Fruit fly (Drosophila melanogaster) whole organism, embryonic: Measurements from ENCODE around the gene Syt12.

Experiments
- Adf1 ChIP-seq: fragments of 200-800 bp; sonication (Bioruptor generic); IDR thresholded peaks from 2 replicates; pipeline ENCODE4 v1.3.6; 2022; ENCODE audit warnings: missing biosample characterization, missing genetic modification characterization
- CG10147 ChIP-seq: fragments of 200-800 bp; sonication (Bioruptor generic); optimal IDR thresholded peaks from 2 replicates; lab custom pipeline; 2019; ENCODE audit warnings: missing biosample characterization, mild to moderate bottlenecking, missing genetic modification characterization, moderate library complexity
- CG10979 ChIP-seq: fragments of 200-800 bp; sonication (Bioruptor generic); optimal IDR thresholded peaks from 2 replicates; lab custom pipeline; 2018; ENCODE audit warnings: missing biosample characterization, mild to moderate bottlenecking, missing genetic modification characterization, moderate library complexity
- CG11504 ChIP-seq: fragments of 200-800 bp; sonication (Bioruptor generic); optimal IDR thresholded peaks from 3 replicates; lab custom pipeline; 2019; ENCODE audit warnings: missing biosample characterization, mild to moderate bottlenecking, missing genetic modification characterization, moderate library complexity
- CG12219 ChIP-seq: fragments of 200-800 bp; sonication (Bioruptor generic); optimal IDR thresholded peaks from 3 replicates; lab custom pipeline; 2018; ENCODE audit warnings: missing biosample characterization, mild to moderate bottlenecking, missing genetic modification characterization
- CG12942 ChIP-seq: fragments of 200-800 bp; sonication (Bioruptor generic); optimal IDR thresholded peaks from 3 replicates; lab custom pipeline; 2016; ENCODE audit warnings: missing biosample characterization, missing genetic modification characterization
- CG13296 ChIP-seq: fragments of 200-800 bp; sonication (Bioruptor generic); optimal IDR thresholded peaks from 3 replicates; lab custom pipeline; 2018; ENCODE audit warnings: missing biosample characterization, mild to moderate bottlenecking, missing genetic modification characterization
- CG14050 ChIP-seq: fragments of 200-800 bp; sonication (Bioruptor generic); IDR thresholded peaks from 3 replicates; pipeline ENCODE4 v1.3.6; 2022; ENCODE audit warnings: missing biosample characterization, missing genetic modification characterization
- CG15479 ChIP-seq: fragments of 200-800 bp; sonication (Bioruptor generic); optimal IDR thresholded peaks from 3 replicates; lab custom pipeline; 2019; ENCODE audit warnings: missing biosample characterization, mild to moderate bottlenecking, missing genetic modification characterization, moderate library complexity
- CG17361 ChIP-seq: fragments of 200-800 bp; sonication (Bioruptor generic); IDR thresholded peaks from 3 replicates; pipeline ENCODE4 v1.3.6; 2022; ENCODE audit warnings: missing biosample characterization, missing genetic modification characterization
- CG18262 ChIP-seq: fragments of 200-800 bp; optimal IDR thresholded peaks from 3 replicates; lab custom pipeline; 2019; ENCODE audit warnings: missing biosample characterization, mild to moderate bottlenecking, missing genetic modification characterization, moderate library complexity
- CG18619 ChIP-seq: fragments of 200-800 bp; sonication (Bioruptor generic); optimal IDR thresholded peaks from 3 replicates; lab custom pipeline; 2017; ENCODE audit warnings: missing biosample characterization, mild to moderate bottlenecking, missing genetic modification characterization
- CG2129 ChIP-seq: fragments of 200-800 bp; sonication (Bioruptor generic); IDR thresholded peaks from 2 replicates; pipeline ENCODE4 v1.3.6; 2022; ENCODE audit warnings: missing biosample characterization, missing genetic modification characterization; ENCODE audit not compliant: partially characterized antibody
- CG4328 ChIP-seq: fragments of 200-800 bp; sonication (Bioruptor generic); optimal IDR thresholded peaks from 3 replicates; lab custom pipeline; 2017; ENCODE audit warnings: missing biosample characterization, missing genetic modification reagents, missing genetic modification characterization
- CG4854 ChIP-seq: fragments of 200-800 bp; sonication (Bioruptor generic); optimal IDR thresholded peaks from 2 replicates; lab custom pipeline; 2016; ENCODE audit warnings: missing biosample characterization, missing genetic modification characterization, inconsistent platforms
- CG6654 ChIP-seq: fragments of 200-800 bp; sonication (Bioruptor generic); optimal IDR thresholded peaks from 2 replicates; lab custom pipeline; 2017; ENCODE audit warnings: missing biosample characterization, mild to moderate bottlenecking, missing genetic modification characterization
- CG8089 ChIP-seq: fragments of 200-800 bp; sonication (Bioruptor generic); optimal IDR thresholded peaks from 3 replicates; lab custom pipeline; 2016; ENCODE audit warnings: missing biosample characterization, missing genetic modification characterization
- CG9932 ChIP-seq: fragments of 200-800 bp; sonication (Bioruptor generic); IDR thresholded peaks from 2 replicates; pipeline ENCODE4 v1.3.6; 2022; ENCODE audit warnings: missing biosample characterization, missing genetic modification characterization
- Dip2 ChIP-seq: fragments of 200-800 bp; sonication (Bioruptor generic); IDR thresholded peaks from 2 replicates; pipeline ENCODE4 v1.3.6; 2022; ENCODE audit warnings: missing biosample characterization, missing genetic modification characterization
- Doc3 ChIP-seq: fragments of 200-800 bp; sonication (Bioruptor generic); IDR thresholded peaks from 3 replicates; pipeline ENCODE4 v1.3.6; 2022; ENCODE audit warnings: missing biosample characterization, missing genetic modification characterization; ENCODE audit not compliant: partially characterized antibody
- Drgx ChIP-seq: fragments of 200-800 bp; sonication (Bioruptor generic); IDR thresholded peaks from 2 replicates; pipeline ENCODE4 v1.3.6; 2022; ENCODE audit warnings: missing biosample characterization, missing genetic modification characterization
- Eip74EF ChIP-seq, 2 experiments: fragments of 200-800 bp in 1 of 2; fragments of >200 bp in 1 of 2; sonication (Bioruptor generic) in 1 of 2; optimal IDR thresholded peaks; 2 replicates each; lab custom pipeline; 2017 to 2019; ENCODE audit warnings: missing biosample characterization in 2 of 2, missing genetic modification characterization in 2 of 2, mild to moderate bottlenecking in 1 of 2, moderate library complexity in 1 of 2
- Fer2 ChIP-seq: fragments of 200-800 bp; sonication (Bioruptor generic); optimal IDR thresholded peaks from 2 replicates; lab custom pipeline; 2018; ENCODE audit warnings: missing biosample characterization, mild to moderate bottlenecking, missing genetic modification characterization, moderate library complexity
- Gsc ChIP-seq: fragments of 200-800 bp; sonication (Bioruptor generic); IDR thresholded peaks from 2 replicates; pipeline ENCODE4 v1.3.6; 2022; ENCODE audit warnings: missing biosample characterization, missing genetic modification characterization
- HLH3B ChIP-seq: fragments of 200-800 bp; sonication (Bioruptor generic); IDR thresholded peaks from 2 replicates; pipeline ENCODE4 v1.3.6; 2022; ENCODE audit warnings: missing biosample characterization, missing genetic modification characterization
- HLHmδ ChIP-seq: fragments of 200-800 bp; sonication (Bioruptor generic); optimal IDR thresholded peaks from 2 replicates; lab custom pipeline; 2018; ENCODE audit warnings: missing biosample characterization, mild to moderate bottlenecking, missing genetic modification characterization, moderate library complexity
- Hey ChIP-seq: fragments of 200-800 bp; sonication (Bioruptor generic); optimal IDR thresholded peaks from 3 replicates; lab custom pipeline; 2018; ENCODE audit warnings: missing biosample characterization, mild to moderate bottlenecking, missing genetic modification characterization
- Jarid2 ChIP-seq: fragments of 200-800 bp; sonication (Bioruptor generic); optimal IDR thresholded peaks from 3 replicates; lab custom pipeline; 2017; ENCODE audit warnings: mild to moderate bottlenecking, missing biosample characterization, missing genetic modification reagents, missing genetic modification characterization
- Lim3 ChIP-seq: fragments of 200-800 bp; sonication (Bioruptor generic); IDR thresholded peaks from 2 replicates; pipeline ENCODE4 v1.3.6; 2022; ENCODE audit warnings: missing biosample characterization, missing genetic modification characterization
- Poxn ChIP-seq: fragments of 200-800 bp; sonication (Bioruptor generic); IDR thresholded peaks from 2 replicates; pipeline ENCODE4 v1.3.6; 2022; ENCODE audit warnings: missing biosample characterization, missing genetic modification characterization
- Six4 ChIP-seq: fragments of 200-800 bp; sonication (Bioruptor generic); optimal IDR thresholded peaks from 2 replicates; lab custom pipeline; 2016; ENCODE audit warnings: missing biosample characterization, missing genetic modification characterization
- Usf ChIP-seq: fragments of 200-800 bp; sonication (Bioruptor generic); optimal IDR thresholded peaks from 2 replicates; lab custom pipeline; 2017; ENCODE audit warnings: missing genotype, missing biosample characterization, missing genetic modification characterization
- Vsx1 ChIP-seq: fragments of 200-800 bp; sonication (Bioruptor generic); optimal IDR thresholded peaks from 2 replicates; lab custom pipeline; 2017; ENCODE audit warnings: missing biosample characterization, mild to moderate bottlenecking, missing genetic modification characterization, missing genetic modification reagents
- ase ChIP-seq: fragments of 200-800 bp; sonication (Bioruptor generic); IDR thresholded peaks from 3 replicates; pipeline ENCODE4 v1.3.6; 2022; ENCODE audit warnings: missing biosample characterization, missing genetic modification characterization
- bab2 ChIP-seq: fragments of 200-800 bp; sonication (Bioruptor generic); optimal IDR thresholded peaks from 2 replicates; lab custom pipeline; 2016; ENCODE audit warnings: missing biosample characterization, missing genetic modification characterization
- cato ChIP-seq: fragments of 200-800 bp; sonication (Bioruptor generic); optimal IDR thresholded peaks from 2 replicates; lab custom pipeline; 2016; ENCODE audit warnings: missing biosample characterization, missing genetic modification characterization, borderline replicate concordance
- chm ChIP-seq: fragments of 200-800 bp; sonication (Bioruptor generic); IDR thresholded peaks from 2 replicates; pipeline ENCODE4 v1.3.6; 2022; ENCODE audit warnings: missing biosample characterization, missing genetic modification characterization
- croc ChIP-seq: fragments of 200-800 bp; sonication (Bioruptor generic); conservative IDR thresholded peaks from 3 replicates; pipeline ENCODE4 v1.3.6; 2022; ENCODE audit warnings: missing biosample characterization, missing genetic modification characterization
- gem ChIP-seq: fragments of 200-800 bp; sonication (Bioruptor generic); optimal IDR thresholded peaks from 2 replicates; lab custom pipeline; 2019; ENCODE audit warnings: missing biosample characterization, mild to moderate bottlenecking, missing genetic modification characterization, moderate library complexity
- h ChIP-seq: fragments of >200 bp; optimal IDR thresholded peaks from 2 replicates; lab custom pipeline; 2017
- hth ChIP-seq: fragments of >200 bp; optimal IDR thresholded peaks from 2 replicates; lab custom pipeline; 2017; ENCODE audit warnings: inconsistent platforms
- insv ChIP-seq, 2 experiments: fragments of 200-800 bp; sonication (Bioruptor generic); optimal IDR thresholded peaks; 3 replicates each; lab custom pipeline; 2016 to 2018; ENCODE audit warnings: missing biosample characterization in 2 of 2, missing genetic modification characterization in 2 of 2
- nau ChIP-seq: fragments of 200-800 bp; sonication (Bioruptor generic); optimal IDR thresholded peaks from 3 replicates; lab custom pipeline; 2017; ENCODE audit warnings: missing biosample characterization, mild to moderate bottlenecking, missing genetic modification characterization, missing genetic modification reagents
- pfk ChIP-seq: fragments of 200-800 bp; sonication (Bioruptor generic); optimal IDR thresholded peaks from 2 replicates; lab custom pipeline; 2018; ENCODE audit warnings: missing biosample characterization, mild to moderate bottlenecking, missing genetic modification characterization, moderate library complexity
- ro ChIP-seq: fragments of 200-800 bp; sonication (Bioruptor generic); IDR thresholded peaks from 2 replicates; pipeline ENCODE4 v1.3.6; 2022; ENCODE audit warnings: missing biosample characterization, missing genetic modification characterization
- sima ChIP-seq: fragments of 200-800 bp; sonication (Bioruptor generic); optimal IDR thresholded peaks from 2 replicates; lab custom pipeline; 2016; ENCODE audit warnings: missing biosample characterization, missing genetic modification characterization
- toy ChIP-seq: fragments of 200-800 bp; sonication (Bioruptor generic); IDR thresholded peaks from 2 replicates; pipeline ENCODE4 v1.3.6; 2022; ENCODE audit warnings: missing biosample characterization, missing genetic modification characterization
- ttk ChIP-seq: fragments of 200-800 bp; sonication (Bioruptor generic); IDR thresholded peaks from 2 replicates; pipeline ENCODE4 v2.1.2; 2022; ENCODE audit warnings: missing biosample characterization, missing genetic modification characterization
- vvl ChIP-seq: fragments of 200-800 bp; sonication (Bioruptor generic); IDR thresholded peaks from 2 replicates; pipeline ENCODE4 v1.3.6; 2022; ENCODE audit warnings: missing biosample characterization, missing genetic modification characterization

Gene Syt12

dm6 chrX:13403962-13404830 is 45.1 kb downstream of the Syt12 start, which contains the start of gene GstT4 (continued):
- TF ChIP-seq bab2 (GFP tag; lab: Kevin White, UChicago) (peak; percentile 0), CG14050 (GFP tag; lab: Robert Waterston, UW) (peak; percentile 41; the same call in 2 of the 3 replicates), insv (GFP tag; optimal IDR thresholded peaks at IDR 0.05; lab: Kevin White, UChicago) (no peak), CG4328 (GFP tag; lab: Kevin White, UChicago) (no peak), Doc3 (GFP tag; lab: Robert Waterston, UW) (no peak), CG18262 (tag; lab: Kevin White, UChicago) (peak; percentile 76), CG13296 (GFP tag; lab: Kevin White, UChicago) (no peak), sima (GFP tag; lab: Kevin White, UChicago) (no peak), Gsc (GFP tag; lab: Robert Waterston, UW) (no peak), chm (GFP tag; lab: Robert Waterston, UW) (peak; percentile 46; the same call in 1 of the 2 replicates), Lim3 (GFP tag; lab: Robert Waterston, UW) (no peak), Fer2 (no peak), ase (GFP tag; lab: Robert Waterston, UW) (peak; percentile 8; the same call in 1 of the 3 replicates), CG10147 (GFP tag; lab: Kevin White, UChicago) (no peak), Jarid2 (peak; percentile 66), CG15479 (GFP tag; lab: Kevin White, UChicago) (no peak), HLH3B (GFP tag; lab: Robert Waterston, UW) (peak; percentile 44; the same call in 1 of the 2 replicates), Hey (no peak), cato (GFP tag; lab: Kevin White, UChicago) (no peak), Poxn (no peak), HLHmδ (no peak), CG4854 (GFP tag; lab: Kevin White, UChicago) (no peak), CG6654 (GFP tag; lab: Kevin White, UChicago) (no peak), CG9932 (GFP tag; lab: Robert Waterston, UW) (peak; percentile 76), gem (tag; lab: Kevin White, UChicago) (peak; percentile 52), ro (GFP tag; lab: Robert Waterston, UW) (peak; percentile 45; the same call in 1 of the 2 replicates), CG17361 (GFP tag; lab: Robert Waterston, UW) (peak; percentile 81), pfk (GFP tag; lab: Kevin White, UChicago) (no peak), CG2129 (GFP tag; lab: Robert Waterston, UW) (no peak), Six4 (no peak), CG10979 (tag; lab: Kevin White, UChicago) (peak; percentile 44), croc (GFP tag; lab: Robert Waterston, UW) (0 out of 3 replicates have a peak, but pooled peaks have one; percentile 12), h (lab: Kevin White, UChicago) (no peak), CG8089 (GFP tag; lab: Kevin White, UChicago) (no peak), Adf1 (GFP tag; lab: Robert Waterston, UW) (peak; percentile 96), toy (GFP tag; lab: Robert Waterston, UW) (no peak), Eip74EF (GFP tag; optimal IDR thresholded peaks at IDR 0.05; lab: Kevin White, UChicago) (no peak), CG11504 (peak; percentile 64), hth (lab: Kevin White, UChicago) (no peak), Usf (GFP tag; lab: Kevin White, UChicago) (no peak), vvl (GFP tag; lab: Robert Waterston, UW) (peak; percentile 77), CG12942 (GFP tag; lab: Kevin White, UChicago) (peak; percentile 23), nau (GFP tag; lab: Kevin White, UChicago) (no peak), ttk (GFP tag; lab: Robert Waterston, UW) (peak; percentile 9; the same call in 1 of the 2 replicates), Dip2 (GFP tag; lab: Robert Waterston, UW) (no peak), Drgx (peak; percentile 98), CG18619 (GFP tag; lab: Kevin White, UChicago) (peak; percentile 55), Vsx1 (GFP tag; lab: Kevin White, UChicago) (no peak), CG12219 (GFP tag; lab: Kevin White, UChicago) (no peak)
